Fruit fly (Drosophila melanogaster): ENCODE results near the gene Fur1.
A peak's percentile ranks its signal among the peaks of the same experiment; 100 is the strongest.

Fur1 gene

dm6 chr3R:25519465-25520071 is 46.7 kb upstream of the Fur1 start (continued):
- TF ChIP-seq CG4360 (GFP tag; IDR thresholded peaks at IDR 0.05) (peak; percentile 22; the same call in 1 of the 2 replicates), sd (tag; optimal IDR thresholded peaks at IDR 0.05) (peak; percentile 4), sc (optimal IDR thresholded peaks at IDR 0.05) (no peak), sc (GFP tag; optimal IDR thresholded peaks at IDR 0.05) (peak; percentile 24), oc (tag; optimal IDR thresholded peaks at IDR 0.05) (peak; percentile 30), CG17328 (GFP tag; IDR thresholded peaks at IDR 0.05) (0 out of 2 replicates have a peak, but pooled peaks have one; percentile 12), CG17359 (tag; optimal IDR thresholded peaks at IDR 0.05) (peak; percentile 23), cwo (GFP tag; optimal IDR thresholded peaks at IDR 0.05) (peak; percentile 5), lbe (GFP tag; optimal IDR thresholded peaks at IDR 0.05) (no peak), eve (GFP tag; optimal IDR thresholded peaks at IDR 0.05) (peak in 1 of 2 experiments; percentile 39), Drgx (GFP tag; IDR thresholded peaks at IDR 0.05) (no peak), CG2712 (tag; optimal IDR thresholded peaks at IDR 0.05) (peak; percentile 45), NfI (GFP tag; optimal IDR thresholded peaks at IDR 0.05) (no peak), CG3065 (GFP tag; optimal IDR thresholded peaks at IDR 0.05) (no peak), CG15269 (tag; optimal IDR thresholded peaks at IDR 0.05) (peak; percentile 25), CG18476 (GFP tag; optimal IDR thresholded peaks at IDR 0.05) (peak; percentile 31), CG6254 (GFP tag; optimal IDR thresholded peaks at IDR 0.05) (peak; percentile 23), Ets65A (GFP tag) (peak; percentile 71), Max (GFP tag; optimal IDR thresholded peaks at IDR 0.05) (no peak), CG7839 (tag; optimal IDR thresholded peaks at IDR 0.05) (peak; percentile 38), sens (GFP tag) (peak; percentile 66), Fer3 (tag; optimal IDR thresholded peaks at IDR 0.05) (peak; percentile 14), dmrt11E (tag; optimal IDR thresholded peaks at IDR 0.05) (peak; percentile 29), Ptx1 (GFP tag; IDR thresholded peaks at IDR 0.05) (0 out of 2 replicates have a peak, but pooled peaks have one; percentile 7), CG31441 (GFP tag; IDR thresholded peaks at IDR 0.05) (peak; percentile 60), CG11723 (GFP tag; optimal IDR thresholded peaks at IDR 0.05) (peak; percentile 24), Sox100B (GFP tag; optimal IDR thresholded peaks at IDR 0.05) (peak; percentile 41), CG18262 (tag; optimal IDR thresholded peaks at IDR 0.05) (peak; percentile 56), CG11560 (tag; IDR thresholded peaks at IDR 0.05) (no peak), Blimp-1 (GFP tag; optimal IDR thresholded peaks at IDR 0.05) (peak; percentile 55), Hr3 (GFP tag; optimal IDR thresholded peaks at IDR 0.05) (peak; percentile 8), CG15601 (tag; optimal IDR thresholded peaks at IDR 0.05) (peak; percentile 24), CG18599 (GFP tag; optimal IDR thresholded peaks at IDR 0.05) (peak; percentile 40), eyg (GFP tag; optimal IDR thresholded peaks at IDR 0.05) (no peak), CG11695 (GFP tag; IDR thresholded peaks at IDR 0.05) (0 out of 3 replicates have a peak, but pooled peaks have one; percentile 33), Asciz (GFP tag; optimal IDR thresholded peaks at IDR 0.05) (peak; percentile 17), CG6683 (GFP tag; optimal IDR thresholded peaks at IDR 0.05) (no peak), CG30403 (GFP tag; optimal IDR thresholded peaks at IDR 0.05) (peak; percentile 44), phol (tag; optimal IDR thresholded peaks at IDR 0.05) (peak; percentile 36), Optix (GFP tag; IDR thresholded peaks at IDR 0.05) (no peak), CG10979 (tag; optimal IDR thresholded peaks at IDR 0.05) (peak; percentile 46), CG9437 (GFP tag; optimal IDR thresholded peaks at IDR 0.05) (peak; percentile 21), CG4424 (GFP tag; optimal IDR thresholded peaks at IDR 0.05) (peak; percentile 23), CoRest (tag; optimal IDR thresholded peaks at IDR 0.05) (peak; percentile 40), CG17361 (GFP tag; IDR thresholded peaks at IDR 0.05) (peak; percentile 53; the same call in 2 of the 3 replicates), Chrac-16 (GFP tag; optimal IDR thresholded peaks at IDR 0.05) (peak; percentile 8), Fer1 (GFP tag; optimal IDR thresholded peaks at IDR 0.05) (peak; percentile 35), trem (tag; optimal IDR thresholded peaks at IDR 0.05) (peak; percentile 7), CG18619 (GFP tag; optimal IDR thresholded peaks at IDR 0.05) (peak; percentile 28)
